Fruit fly (Drosophila melanogaster) whole organism, embryonic: Measurements from ENCODE around the gene CG14667.

Experiments
- ATbp ChIP-seq: fragments of 200-800 bp; sonication (Bioruptor generic); optimal IDR thresholded peaks from 2 replicates; lab custom pipeline; 2017; ENCODE audit warnings: missing biosample characterization, mild to moderate bottlenecking, missing genetic modification characterization, missing genetic modification reagents
- Atf6 ChIP-seq: fragments of 200-800 bp; sonication (Bioruptor generic); IDR thresholded peaks from 2 replicates; pipeline ENCODE4 v1.3.6; 2022; ENCODE audit warnings: missing biosample characterization, missing genetic modification characterization
- CG10366 ChIP-seq: fragments of 200-800 bp; sonication (Bioruptor generic); IDR thresholded peaks from 2 replicates; pipeline ENCODE4 v1.3.6; 2022; ENCODE audit warnings: missing biosample characterization, missing genetic modification characterization
- CG12155 ChIP-seq: fragments of 200-800 bp; sonication (Bioruptor generic); optimal IDR thresholded peaks from 3 replicates; lab custom pipeline; 2016; ENCODE audit warnings: missing biosample characterization, missing genetic modification characterization
- CG12942 ChIP-seq: fragments of 200-800 bp; sonication (Bioruptor generic); optimal IDR thresholded peaks from 3 replicates; lab custom pipeline; 2016; ENCODE audit warnings: missing biosample characterization, missing genetic modification characterization
- CG13775 ChIP-seq: fragments of 200-800 bp; sonication (Bioruptor generic); optimal IDR thresholded peaks from 3 replicates; lab custom pipeline; 2017; ENCODE audit warnings: missing biosample characterization, mild to moderate bottlenecking, missing genetic modification characterization
- CG1603 ChIP-seq: fragments of 200-800 bp; sonication (Bioruptor generic); optimal IDR thresholded peaks from 2 replicates; lab custom pipeline; 2019; ENCODE audit warnings: missing biosample characterization, mild to moderate bottlenecking, missing genetic modification characterization, moderate library complexity
- CG16779 ChIP-seq: fragments of 200-800 bp; sonication (Bioruptor generic); IDR thresholded peaks from 2 replicates; pipeline ENCODE4 v1.3.6; 2022; ENCODE audit warnings: missing biosample characterization, missing genetic modification characterization
- CG18476 ChIP-seq: fragments of 200-800 bp; sonication (Bioruptor generic); optimal IDR thresholded peaks from 2 replicates; lab custom pipeline; 2016; ENCODE audit warnings: missing biosample characterization, mild to moderate bottlenecking, missing genetic modification characterization
- CG18619 ChIP-seq: fragments of 200-800 bp; sonication (Bioruptor generic); optimal IDR thresholded peaks from 3 replicates; lab custom pipeline; 2017; ENCODE audit warnings: missing biosample characterization, mild to moderate bottlenecking, missing genetic modification characterization
- CG2875 ChIP-seq: fragments of 200-800 bp; sonication (Bioruptor generic); optimal IDR thresholded peaks from 2 replicates; lab custom pipeline; 2017; ENCODE audit warnings: missing biosample characterization, mild to moderate bottlenecking, missing genetic modification characterization, missing genetic modification reagents
- CG30431 ChIP-seq: fragments of 200-800 bp; sonication (Bioruptor generic); optimal IDR thresholded peaks from 2 replicates; lab custom pipeline; 2017; ENCODE audit warnings: missing biosample characterization, missing genetic modification characterization
- CG33213 ChIP-seq: fragments of 200-800 bp; sonication (Bioruptor generic); optimal IDR thresholded peaks from 3 replicates; lab custom pipeline; 2016; ENCODE audit warnings: missing biosample characterization, missing genetic modification characterization
- CG4360 ChIP-seq: fragments of 200-800 bp; sonication (Bioruptor generic); IDR thresholded peaks from 2 replicates; pipeline ENCODE4 v1.3.6; 2022; ENCODE audit warnings: missing biosample characterization, missing genetic modification characterization
- CG5180 ChIP-seq: fragments of 200-800 bp; sonication (Bioruptor generic); optimal IDR thresholded peaks from 3 replicates; lab custom pipeline; 2017; ENCODE audit warnings: missing biosample characterization, missing genetic modification characterization, mild to moderate bottlenecking, moderate library complexity, missing genetic modification reagents
- CG6854 ChIP-seq: fragments of 200-800 bp; sonication (Bioruptor generic); optimal IDR thresholded peaks from 3 replicates; lab custom pipeline; 2017; ENCODE audit warnings: missing biosample characterization, mild to moderate bottlenecking, missing genetic modification characterization
- CG7357 ChIP-seq: fragments of 200-800 bp; sonication (Bioruptor generic); IDR thresholded peaks from 3 replicates; pipeline ENCODE4 v1.3.6; 2022; ENCODE audit warnings: missing biosample characterization, missing genetic modification characterization
- CG7963 ChIP-seq: fragments of 200-800 bp; sonication (Bioruptor generic); IDR thresholded peaks from 3 replicates; pipeline ENCODE4 v1.3.6; 2022; ENCODE audit warnings: missing biosample characterization, missing genetic modification characterization; ENCODE audit not compliant: partially characterized antibody
- CG8478 ChIP-seq: fragments of >200 bp; optimal IDR thresholded peaks from 2 replicates; lab custom pipeline; 2018
- Camta ChIP-seq: fragments of 200-800 bp; sonication (Bioruptor generic); optimal IDR thresholded peaks from 2 replicates; lab custom pipeline; 2016; ENCODE audit warnings: missing biosample characterization, missing genetic modification characterization
- Chrac-16 ChIP-seq: fragments of 200-800 bp; sonication (Bioruptor generic); optimal IDR thresholded peaks from 3 replicates; lab custom pipeline; 2016; ENCODE audit warnings: missing biosample characterization, missing genetic modification characterization
- Dbx ChIP-seq: fragments of 200-800 bp; sonication (Bioruptor generic); IDR thresholded peaks from 3 replicates; pipeline ENCODE4 v1.3.6; 2022; ENCODE audit warnings: missing biosample characterization, missing genetic modification characterization
- Dp ChIP-seq: fragments of 200-800 bp; sonication (Bioruptor generic); optimal IDR thresholded peaks from 2 replicates; lab custom pipeline; 2018; ENCODE audit warnings: missing biosample characterization, mild to moderate bottlenecking, missing genetic modification characterization, moderate library complexity
- Dref ChIP-seq: fragments of 200-800 bp; sonication (Bioruptor generic); IDR thresholded peaks from 2 replicates; pipeline ENCODE4 v1.3.6; 2022; ENCODE audit warnings: missing biosample characterization, missing genetic modification characterization
- E2f2 ChIP-seq: fragments of 200-800 bp; sonication (Bioruptor generic); IDR thresholded peaks from 2 replicates; pipeline ENCODE4 v1.3.6; 2022; ENCODE audit warnings: missing biosample characterization, missing genetic modification characterization
- Gsc ChIP-seq: fragments of 200-800 bp; sonication (Bioruptor generic); IDR thresholded peaks from 2 replicates; pipeline ENCODE4 v1.3.6; 2022; ENCODE audit warnings: missing biosample characterization, missing genetic modification characterization
- Gug ChIP-seq: fragments of 200-800 bp; sonication (Bioruptor generic); IDR thresholded peaks from 4 replicates; pipeline ENCODE4 v1.3.6; 2022; ENCODE audit warnings: missing biosample characterization, missing genetic modification characterization
- HLH3B ChIP-seq: fragments of 200-800 bp; sonication (Bioruptor generic); IDR thresholded peaks from 2 replicates; pipeline ENCODE4 v1.3.6; 2022; ENCODE audit warnings: missing biosample characterization, missing genetic modification characterization
- HLH4C ChIP-seq: fragments of 200-800 bp; sonication (Bioruptor generic); IDR thresholded peaks from 3 replicates; pipeline ENCODE4 v1.3.6; 2022; ENCODE audit warnings: missing biosample characterization, missing genetic modification characterization; ENCODE audit not compliant: partially characterized antibody
- Hey ChIP-seq: fragments of 200-800 bp; sonication (Bioruptor generic); optimal IDR thresholded peaks from 3 replicates; lab custom pipeline; 2018; ENCODE audit warnings: missing biosample characterization, mild to moderate bottlenecking, missing genetic modification characterization
- Hr39 ChIP-seq: fragments of >200 bp; optimal IDR thresholded peaks from 2 replicates; lab custom pipeline; 2017
- Hr51 ChIP-seq, 2 experiments: fragments of 200-800 bp; sonication (Bioruptor generic); optimal IDR thresholded peaks; 2 replicates in 1 of 2; 3 replicates in 1 of 2; lab custom pipeline; 2016 to 2018; ENCODE audit warnings: missing biosample characterization in 2 of 2, missing genetic modification characterization in 2 of 2, mild to moderate bottlenecking in 1 of 2, moderate library complexity in 1 of 2
- Med ChIP-seq: fragments of 200-800 bp; sonication (Bioruptor generic); peaks from one replicate; lab custom pipeline; 2016; ENCODE audit warnings: missing biosample characterization, missing genetic modification characterization, mild to moderate bottlenecking, inconsistent platforms, moderate library complexity
- Nf-YC ChIP-seq: fragments of 200-800 bp; optimal IDR thresholded peaks from 3 replicates; lab custom pipeline; 2019; ENCODE audit warnings: missing biosample characterization, mild to moderate bottlenecking, missing genetic modification characterization, moderate library complexity
- Pdp1 ChIP-seq, 2 experiments: fragments of 200-800 bp; sonication (Bioruptor generic); optimal IDR thresholded peaks; 3 replicates each; lab custom pipeline; 2016; ENCODE audit warnings: missing biosample characterization in 2 of 2, missing genetic modification characterization in 2 of 2, mild to moderate bottlenecking in 1 of 2, moderate library complexity in 1 of 2
- Ptx1 ChIP-seq: fragments of 200-800 bp; sonication (Bioruptor generic); IDR thresholded peaks from 2 replicates; pipeline ENCODE4 v1.3.6; 2022; ENCODE audit warnings: missing biosample characterization, missing genetic modification characterization
- Sin3A ChIP-seq: fragments of >200 bp; optimal IDR thresholded peaks from 2 replicates; lab custom pipeline; 2018
- amos ChIP-seq: fragments of 200-800 bp; sonication (Bioruptor generic); IDR thresholded peaks from 2 replicates; pipeline ENCODE4 v1.3.6; 2022; ENCODE audit warnings: missing biosample characterization, missing genetic modification characterization; ENCODE audit not compliant: partially characterized antibody
- bbx ChIP-seq: fragments of 200-800 bp; sonication (Bioruptor generic); IDR thresholded peaks from 2 replicates; pipeline ENCODE4 v1.3.6; 2022; ENCODE audit warnings: missing biosample characterization, missing genetic modification characterization; ENCODE audit not compliant: partially characterized antibody
- chif ChIP-seq, 2 experiments: fragments of 200-800 bp; sonication (Bioruptor generic); optimal IDR thresholded peaks; 3 replicates each; lab custom pipeline; 2016; ENCODE audit warnings: missing biosample characterization in 2 of 2, missing genetic modification characterization in 2 of 2
- chm ChIP-seq: fragments of 200-800 bp; sonication (Bioruptor generic); IDR thresholded peaks from 2 replicates; pipeline ENCODE4 v1.3.6; 2022; ENCODE audit warnings: missing biosample characterization, missing genetic modification characterization
- dan ChIP-seq: fragments of 200-800 bp; sonication (Bioruptor generic); IDR thresholded peaks from 2 replicates; pipeline ENCODE4 v1.3.6; 2022; ENCODE audit warnings: missing biosample characterization, missing genetic modification characterization
- dpn ChIP-seq, 2 experiments: fragments of 200-800 bp; sonication (Bioruptor generic); optimal IDR thresholded peaks; 3 replicates each; lab custom pipeline; 2016; ENCODE audit warnings: missing biosample characterization in 2 of 2, missing genetic modification characterization in 2 of 2
- her ChIP-seq: fragments of 200-800 bp; sonication (Bioruptor generic); optimal IDR thresholded peaks from 2 replicates; lab custom pipeline; 2016; ENCODE audit warnings: missing biosample characterization, missing genetic modification characterization
- lola ChIP-seq, 3 experiments: fragments of >200 bp in 2 of 3; fragments of 200-800 bp in 1 of 3; sonication (Bioruptor generic) in 1 of 3; optimal IDR thresholded peaks; 2 replicates each; lab custom pipeline; 2017 to 2019; ENCODE audit warnings: missing biosample characterization in 3 of 3, missing genetic modification characterization in 3 of 3, mild to moderate bottlenecking in 1 of 3, moderate library complexity in 1 of 3
- pros ChIP-seq: fragments of 200-800 bp; sonication (Bioruptor generic); optimal IDR thresholded peaks from 3 replicates; lab custom pipeline; 2019; ENCODE audit warnings: missing biosample characterization, mild to moderate bottlenecking, missing genetic modification characterization, moderate library complexity
- shn ChIP-seq: fragments of 200-800 bp; sonication (Bioruptor generic); optimal IDR thresholded peaks from 3 replicates; lab custom pipeline; 2016; ENCODE audit warnings: missing biosample characterization, missing genetic modification characterization
- slp2 ChIP-seq: fragments of 200-800 bp; sonication (Bioruptor generic); optimal IDR thresholded peaks from 2 replicates; lab custom pipeline; 2016; ENCODE audit warnings: missing biosample characterization, missing genetic modification characterization
- tna ChIP-seq: fragments of 200-800 bp; sonication (Bioruptor generic); IDR thresholded peaks from 2 replicates; pipeline ENCODE4 v1.3.6; 2022; ENCODE audit warnings: missing biosample characterization, missing genetic modification characterization; ENCODE audit not compliant: partially characterized antibody
- ttk ChIP-seq: fragments of 200-800 bp; sonication (Bioruptor generic); IDR thresholded peaks from 2 replicates; pipeline ENCODE4 v2.1.2; 2022; ENCODE audit warnings: missing biosample characterization, missing genetic modification characterization

CG14667 gene

dm6 chr3R:5361681-5362319 lies 13.0 kb upstream of the CG14667 start (continued):
- TF ChIP-seq E2f2 = peak; percentile 60; the same call in 1 of the 2 replicates
- TF ChIP-seq her (GFP tag; lab: Kevin White, UChicago) = peak; percentile 89
- no peak for TF ChIP-seq dan (GFP tag; lab: Robert Waterston, UW)
- peak; percentile 79 for TF ChIP-seq Camta (GFP tag; lab: Kevin White, UChicago)
- no peak for TF ChIP-seq HLH4C
- TF ChIP-seq Atf6 (GFP tag; lab: Robert Waterston, UW) = peak; percentile 87
- TF ChIP-seq lola (GFP tag; optimal IDR thresholded peaks at IDR 0.05; lab: Kevin White, UChicago) = peak in 1 of 3 experiments; percentile 60
- TF ChIP-seq dpn (GFP tag; optimal IDR thresholded peaks at IDR 0.05; lab: Kevin White, UChicago) = peak; percentile 85 to 91
- 0 out of 2 replicates have a peak, but pooled peaks have one; percentile 21 for TF ChIP-seq Dref (GFP tag; lab: Robert Waterston, UW)
- TF ChIP-seq CG33213 (GFP tag; lab: Kevin White, UChicago) = peak; percentile 69
- peak; percentile 71 for TF ChIP-seq ATbp (GFP tag; lab: Kevin White, UChicago)
- TF ChIP-seq CG16779 (GFP tag; lab: Robert Waterston, UW) = peak; percentile 88
- TF ChIP-seq CG18619 (GFP tag; lab: Kevin White, UChicago) = peak; percentile 79
- peak; percentile 70; the same call in 2 of the 3 replicates for TF ChIP-seq CG7357 (GFP tag; lab: Robert Waterston, UW)
- peak; percentile 37 for TF ChIP-seq Nf-YC (tag; lab: Kevin White, UChicago)
- TF ChIP-seq CG6854 (GFP tag; lab: Kevin White, UChicago) = peak; percentile 59
- no peak for TF ChIP-seq pros (GFP tag; lab: Kevin White, UChicago)
- TF ChIP-seq HLH3B = peak; percentile 86
- no peak for TF ChIP-seq Hr39
- TF ChIP-seq Sin3A = no peak
- TF ChIP-seq CG5180 (GFP tag; lab: Kevin White, UChicago) = no peak
- TF ChIP-seq Chrac-16 = peak; percentile 74
- TF ChIP-seq Med (GFP tag; lab: Kevin White, UChicago) = peak; percentile 98
- TF ChIP-seq CG7963 (GFP tag; lab: Robert Waterston, UW) = no peak
- TF ChIP-seq ttk (GFP tag; lab: Robert Waterston, UW) = peak; percentile 76
- TF ChIP-seq Gug (GFP tag; lab: Robert Waterston, UW) = peak; percentile 83
- TF ChIP-seq Ptx1 (GFP tag; lab: Robert Waterston, UW) = peak; percentile 90
- TF ChIP-seq Hey (tag; lab: Kevin White, UChicago) = no peak
- TF ChIP-seq shn (GFP tag; lab: Kevin White, UChicago) = peak; percentile 37
- peak; percentile 85 for TF ChIP-seq Dbx (GFP tag; lab: Robert Waterston, UW)
- TF ChIP-seq tna (GFP tag; lab: Robert Waterston, UW) = no peak
- TF ChIP-seq CG30431 = peak; percentile 74
- TF ChIP-seq chm (GFP tag; lab: Robert Waterston, UW) = peak; percentile 88
- no peak for TF ChIP-seq Dp (GFP tag; lab: Kevin White, UChicago)
- no peak for TF ChIP-seq bbx
- TF ChIP-seq CG12155 (GFP tag; lab: Kevin White, UChicago) = peak; percentile 84
- peak; percentile 63 to 84 for TF ChIP-seq Hr51 (GFP tag; optimal IDR thresholded peaks at IDR 0.05; lab: Kevin White, UChicago)
- no peak for TF ChIP-seq amos (GFP tag; lab: Robert Waterston, UW)
- TF ChIP-seq CG13775 = peak; percentile 63
- no peak for TF ChIP-seq CG4360 (GFP tag; lab: Robert Waterston, UW)
- peak; percentile 52 for TF ChIP-seq slp2 (GFP tag; lab: Kevin White, UChicago)
- TF ChIP-seq CG12942 (GFP tag; lab: Kevin White, UChicago) = peak; percentile 59
- no peak; the same call in 1 of the 2 replicates for TF ChIP-seq Gsc (GFP tag; lab: Robert Waterston, UW)
- TF ChIP-seq CG18476 (GFP tag; lab: Kevin White, UChicago) = peak; percentile 66
- TF ChIP-seq CG1603 (tag; lab: Kevin White, UChicago) = peak; percentile 86
- peak; percentile 66 to 84 for TF ChIP-seq chif (GFP tag; optimal IDR thresholded peaks at IDR 0.05; lab: Kevin White, UChicago)
- peak; percentile 55 for TF ChIP-seq CG2875
- peak; percentile 85 for TF ChIP-seq CG10366 (GFP tag; lab: Robert Waterston, UW)
- TF ChIP-seq Pdp1 (GFP tag; optimal IDR thresholded peaks at IDR 0.05; lab: Kevin White, UChicago) = peak; percentile 80 to 87
- no peak for TF ChIP-seq CG8478 (lab: Kevin White, UChicago)
